Worm (Caenorhabditis elegans): ENCODE results near the gene fipr-15.

DNA sequence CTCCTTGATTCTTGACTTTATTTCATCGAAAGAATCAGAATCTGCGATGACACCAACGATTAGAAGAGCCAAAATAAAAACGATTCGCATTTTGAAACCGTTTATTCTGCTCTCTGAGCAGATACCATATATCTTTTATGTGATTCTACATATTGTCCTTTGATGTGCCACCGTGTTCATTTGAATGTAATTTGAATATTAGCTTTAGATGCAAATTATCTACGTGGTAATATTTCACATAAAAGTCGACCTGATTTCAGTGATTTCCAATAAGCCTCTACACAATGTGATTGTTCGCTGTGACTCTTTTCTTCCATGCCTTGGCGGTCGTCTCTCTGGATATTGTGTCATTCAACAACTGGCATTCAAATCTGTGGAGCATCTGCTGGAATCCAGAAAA is 18.7 kb downstream of the fipr-15 start, which contains the start of the genes F13E9.9 and F13E9.19:
- TF ChIP-seq swsn-7 (tag; optimal IDR thresholded peaks at IDR 0.05) (no peak), sup-37 (GFP tag; optimal IDR thresholded peaks at IDR 0.05) (no peak), elt-2 (tag; optimal IDR thresholded peaks at IDR 0.05) (no peak), lin-15B (tag; optimal IDR thresholded peaks at IDR 0.05) (no peak), mep-1 (tag; optimal IDR thresholded peaks at IDR 0.05) (no peak)

Measured in whole organism, L1 larva.